Worm (Caenorhabditis elegans) whole organism, L3 larva: ENCODE data around the gene sex-1.

Experiments
- ZK546.5 ChIP-seq: sonication (generic microtip); optimal IDR thresholded peaks from 2 replicates; lab custom pipeline; 2017; ENCODE audit warnings: missing biosample characterization, missing genetic modification characterization
- aly-2 ChIP-seq: fragments of 150-350 bp; optimal IDR thresholded peaks from 2 replicates; lab custom pipeline; 2014; ENCODE audit warnings: missing biosample characterization, missing genetic modification characterization
- ama-1 ChIP-seq: fragments of 150-350 bp; optimal IDR thresholded peaks from 2 replicates; lab custom pipeline; 2018
- ceh-16 ChIP-seq: sonication (generic microtip); optimal IDR thresholded peaks from 2 replicates; lab custom pipeline; 2017; ENCODE audit warnings: missing biosample characterization, missing genetic modification characterization
- ceh-28 ChIP-seq: fragments of 150-350 bp; optimal IDR thresholded peaks from 2 replicates; lab custom pipeline; 2014; ENCODE audit warnings: missing biosample characterization, missing genetic modification reagents, missing genetic modification characterization
- ceh-82 ChIP-seq: fragments of 150-350 bp; optimal IDR thresholded peaks from 2 replicates; lab custom pipeline; 2014; ENCODE audit warnings: missing biosample characterization, missing genetic modification characterization
- ceh-9 ChIP-seq: sonication (generic microtip); optimal IDR thresholded peaks from 2 replicates; lab custom pipeline; 2018; ENCODE audit warnings: missing biosample characterization, missing genetic modification characterization
- daf-12 ChIP-seq: fragments of 150-350 bp; optimal IDR thresholded peaks from 2 replicates; lab custom pipeline; 2014; ENCODE audit warnings: missing biosample characterization, missing genetic modification reagents, missing genetic modification characterization
- egl-27 ChIP-seq: sonication (generic microtip); optimal IDR thresholded peaks from 4 replicates; lab custom pipeline; 2017; ENCODE audit warnings: missing biosample characterization, missing genetic modification reagents, missing genetic modification characterization
- egl-5 ChIP-seq: fragments of 150-350 bp; optimal IDR thresholded peaks from 2 replicates; lab custom pipeline; 2017; ENCODE audit warnings: missing biosample characterization, missing genetic modification reagents, missing genetic modification characterization, inconsistent platforms
- elt-1 ChIP-seq: fragments of 150-350 bp; optimal IDR thresholded peaks from 2 replicates; lab custom pipeline; 2014; ENCODE audit warnings: missing biosample characterization, missing genetic modification characterization
- elt-2 ChIP-seq: sonication (generic microtip); optimal IDR thresholded peaks from 2 replicates; lab custom pipeline; 2016; ENCODE audit warnings: missing genetic modification reagents, mild to moderate bottlenecking, missing genetic modification characterization, missing compliant biosample characterization
- elt-3 ChIP-seq, 3 experiments: fragments of 150-350 bp in 1 of 3; sonication (generic microtip) in 2 of 3; optimal IDR thresholded peaks; 2 replicates in 2 of 3; 4 replicates in 1 of 3; lab custom pipeline; 2014 to 2017; ENCODE audit warnings: missing biosample characterization in 3 of 3, missing genetic modification characterization in 3 of 3
- eor-1 ChIP-seq, 2 experiments: fragments of 150-350 bp; optimal IDR thresholded peaks; 2 replicates each; lab custom pipeline; 2014 to 2018; ENCODE audit warnings: missing biosample characterization in 2 of 2, missing genetic modification characterization in 2 of 2
- fkh-10 ChIP-seq: sonication (generic microtip); optimal IDR thresholded peaks from 2 replicates; lab custom pipeline; 2017; ENCODE audit warnings: missing biosample characterization, missing genetic modification reagents, missing genetic modification characterization
- fkh-2 ChIP-seq: fragments of 150-350 bp; optimal IDR thresholded peaks from 2 replicates; lab custom pipeline; 2014; ENCODE audit warnings: missing biosample characterization, missing genetic modification reagents, missing genetic modification characterization
- fos-1 ChIP-seq: fragments of 150-350 bp; optimal IDR thresholded peaks from 2 replicates; lab custom pipeline; 2014; ENCODE audit warnings: missing biosample characterization, missing genetic modification characterization
- jun-1 ChIP-seq: fragments of 150-350 bp; optimal IDR thresholded peaks from 2 replicates; lab custom pipeline; 2014; ENCODE audit warnings: missing biosample characterization, missing genetic modification reagents, missing genetic modification characterization
- lin-15B ChIP-seq: fragments of 150-350 bp; optimal IDR thresholded peaks from 2 replicates; lab custom pipeline; 2014; ENCODE audit warnings: missing biosample characterization, missing genetic modification characterization
- lin-39 ChIP-seq: fragments of 150-350 bp; optimal IDR thresholded peaks from 2 replicates; lab custom pipeline; 2018; ENCODE audit warnings: missing biosample characterization, missing genetic modification reagents, missing genetic modification characterization
- lsy-12 ChIP-seq: sonication (generic microtip); optimal IDR thresholded peaks from 2 replicates; lab custom pipeline; 2016; ENCODE audit warnings: mild to moderate bottlenecking, missing genetic modification characterization, missing compliant biosample characterization
- mdl-1 ChIP-seq: fragments of 150-350 bp; optimal IDR thresholded peaks from 2 replicates; lab custom pipeline; 2014; ENCODE audit warnings: missing biosample characterization, missing genetic modification characterization
- mml-1 ChIP-seq: fragments of 150-350 bp; sonication (generic microtip); optimal IDR thresholded peaks from 3 replicates; lab custom pipeline; 2014; ENCODE audit warnings: missing biosample characterization, missing genetic modification characterization
- nfya-1 ChIP-seq: sonication (generic microtip); optimal IDR thresholded peaks from 2 replicates; lab custom pipeline; 2017; ENCODE audit warnings: missing genetic modification characterization, mild to moderate bottlenecking, missing compliant biosample characterization, antibody characterized with exemption, moderate library complexity; ENCODE audit not compliant: insufficient read depth
- nhr-11 ChIP-seq: fragments of 150-350 bp; optimal IDR thresholded peaks from 2 replicates; lab custom pipeline; 2014; ENCODE audit warnings: missing biosample characterization, missing genetic modification characterization
- nhr-12 ChIP-seq: fragments of 150-350 bp; optimal IDR thresholded peaks from 2 replicates; lab custom pipeline; 2014; ENCODE audit warnings: missing biosample characterization, missing genetic modification characterization
- nhr-23 ChIP-seq: fragments of 150-350 bp; optimal IDR thresholded peaks from 2 replicates; lab custom pipeline; 2014; ENCODE audit warnings: missing biosample characterization, missing genetic modification reagents, missing genetic modification characterization
- nhr-237 ChIP-seq: fragments of 150-350 bp; optimal IDR thresholded peaks from 2 replicates; lab custom pipeline; 2014; ENCODE audit warnings: missing biosample characterization, missing genetic modification characterization
- nhr-25 ChIP-seq: sonication (generic microtip); optimal IDR thresholded peaks from 2 replicates; lab custom pipeline; 2017; ENCODE audit warnings: missing biosample characterization, missing genetic modification characterization
- nhr-28 ChIP-seq: fragments of 150-350 bp; optimal IDR thresholded peaks from 2 replicates; lab custom pipeline; 2014; ENCODE audit warnings: missing biosample characterization, missing genetic modification characterization
- nhr-43 ChIP-seq: sonication (generic microtip); optimal IDR thresholded peaks from 2 replicates; lab custom pipeline; 2016; ENCODE audit warnings: mild to moderate bottlenecking, missing genetic modification characterization, missing compliant biosample characterization; ENCODE audit not compliant: poor library complexity, severe bottlenecking
- nhr-67 ChIP-seq: fragments of 150-350 bp; optimal IDR thresholded peaks from 2 replicates; lab custom pipeline; 2014; ENCODE audit warnings: missing biosample characterization, missing genetic modification characterization
- nhr-76 ChIP-seq: fragments of 150-350 bp; sonication (generic microtip); optimal IDR thresholded peaks from 5 replicates; lab custom pipeline; 2014; ENCODE audit warnings: missing biosample characterization, missing genetic modification characterization
- nhr-77 ChIP-seq: fragments of 150-350 bp; optimal IDR thresholded peaks from 2 replicates; lab custom pipeline; 2014; ENCODE audit warnings: missing biosample characterization, missing genetic modification characterization
- pha-4 ChIP-seq: fragments of 150-350 bp; optimal IDR thresholded peaks from 2 replicates; lab custom pipeline; 2014; ENCODE audit warnings: missing biosample characterization, missing genetic modification reagents, missing genetic modification characterization
- pqm-1 ChIP-seq: fragments of 150-350 bp; optimal IDR thresholded peaks from 2 replicates; lab custom pipeline; 2017; ENCODE audit warnings: missing biosample characterization, missing genetic modification characterization, inconsistent platforms
- sea-2 ChIP-seq: fragments of 150-350 bp; sonication (generic microtip); optimal IDR thresholded peaks from 4 replicates; lab custom pipeline; 2014; ENCODE audit warnings: missing biosample characterization, missing genetic modification reagents, missing genetic modification characterization
- skn-1 ChIP-seq: fragments of 150-350 bp; optimal IDR thresholded peaks from 2 replicates; lab custom pipeline; 2014; ENCODE audit warnings: missing biosample characterization, missing genetic modification characterization
- snpc-4 ChIP-seq: fragments of 150-350 bp; optimal IDR thresholded peaks from 2 replicates; lab custom pipeline; 2014; ENCODE audit warnings: missing biosample characterization, missing genetic modification characterization
- tbx-2 ChIP-seq: sonication (generic microtip); optimal IDR thresholded peaks from 2 replicates; lab custom pipeline; 2016; ENCODE audit warnings: mild to moderate bottlenecking, missing genetic modification characterization, missing compliant biosample characterization
- unc-39 ChIP-seq: sonication (generic microtip); optimal IDR thresholded peaks from 4 replicates; lab custom pipeline; 2017; ENCODE audit warnings: missing biosample characterization, missing genetic modification characterization
- unc-62 ChIP-seq: fragments of 150-350 bp; sonication (generic microtip); optimal IDR thresholded peaks from 4 replicates; lab custom pipeline; 2014; ENCODE audit warnings: missing biosample characterization, missing genetic modification reagents, missing genetic modification characterization
- ztf-11 ChIP-seq: fragments of 150-350 bp; optimal IDR thresholded peaks from 2 replicates; lab custom pipeline; 2014; ENCODE audit warnings: missing biosample characterization, missing genetic modification characterization
- ztf-4 ChIP-seq: fragments of 150-350 bp; optimal IDR thresholded peaks from 2 replicates; lab custom pipeline; 2014; ENCODE audit warnings: missing biosample characterization, missing genetic modification characterization

The sex-1 gene

ce11 chrX:10227217-10227616 is 22.0 kb upstream of the sex-1 start:
- TF ChIP-seq nhr-23 (tag; lab: Kevin White, UChicago) (peak; percentile 38), elt-1 (tag; lab: Kevin White, UChicago) (peak; percentile 73), skn-1 (tag; lab: Kevin White, UChicago) (no peak)

ce11 chrX:10225845-10226244 is 20.6 kb upstream of the sex-1 start:
- TF ChIP-seq nhr-11 (tag; lab: Kevin White, UChicago) = no peak
- TF ChIP-seq nhr-23 (tag; lab: Kevin White, UChicago) = no peak
- TF ChIP-seq unc-39 = no peak
- no peak for TF ChIP-seq elt-2 (tag; lab: Kevin White, UChicago)
- no peak for TF ChIP-seq lin-39 (tag; lab: Kevin White, UChicago)
- TF ChIP-seq fkh-10 (GFP tag; lab: Kevin White, UChicago) = peak; percentile 41
- no peak for TF ChIP-seq elt-3 (tag; optimal IDR thresholded peaks at IDR 0.05; lab: Kevin White, UChicago)

DNA sequence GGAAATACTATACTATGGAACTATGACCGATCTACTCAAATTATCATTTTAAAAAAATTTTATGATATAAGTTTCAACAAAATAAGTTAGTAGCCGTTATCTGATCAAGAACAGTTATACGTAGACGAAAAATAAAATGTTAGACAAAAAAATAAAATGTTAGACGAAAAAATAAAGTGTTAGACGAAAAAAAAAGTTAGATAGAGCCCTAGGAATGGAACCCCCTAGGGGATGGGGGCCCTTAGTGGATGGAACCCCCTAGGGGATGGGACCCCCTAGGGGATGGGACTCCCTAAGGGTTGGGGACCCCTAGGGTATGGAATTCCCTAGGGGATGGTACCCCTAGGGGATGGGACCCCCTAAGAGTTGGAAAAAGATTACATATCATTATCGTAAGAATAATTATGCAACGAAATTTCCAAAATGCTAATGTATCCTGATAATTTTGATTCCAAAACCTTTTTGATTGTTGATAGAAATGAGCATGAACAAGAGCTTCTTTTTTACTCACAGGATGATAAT is 14.0 kb upstream of the sex-1 start:
- TF ChIP-seq nhr-23 (tag; lab: Kevin White, UChicago) = no peak
- TF ChIP-seq sea-2 (GFP tag; lab: Kevin White, UChicago) = no peak
- TF ChIP-seq fos-1 = no peak
- TF ChIP-seq nhr-25 = no peak
- TF ChIP-seq unc-62 (GFP tag; lab: Kevin White, UChicago) = no peak
- TF ChIP-seq ceh-16 (tag; lab: Kevin White, UChicago) = no peak
- TF ChIP-seq ama-1 (lab: Kevin White, UChicago) = no peak
- TF ChIP-seq ceh-28 = no peak
- TF ChIP-seq lin-39 (tag; lab: Kevin White, UChicago) = no peak
- TF ChIP-seq nhr-43 = no peak
- no peak for TF ChIP-seq ceh-82 (tag; lab: Kevin White, UChicago)
- TF ChIP-seq nhr-12 (tag; lab: Kevin White, UChicago) = no peak
- no peak for TF ChIP-seq lsy-12 (tag; lab: Kevin White, UChicago)

ce11 chrX:10218779-10219178 is 13.6 kb upstream of the sex-1 start, which contains the start of gene F44A6.5:
Gene F44A6.5, minus strand, starts transcription at chrX:10218929.
- TF ChIP-seq egl-27 (tag; lab: Kevin White, UChicago) = no peak
- no peak for TF ChIP-seq nhr-28 (tag; lab: Kevin White, UChicago)
- TF ChIP-seq aly-2 (tag; lab: Kevin White, UChicago) = no peak
- peak; percentile 18 for TF ChIP-seq mdl-1
- no peak for TF ChIP-seq lsy-12 (tag; lab: Kevin White, UChicago)
- no peak for TF ChIP-seq ama-1 (lab: Kevin White, UChicago)
- no peak for TF ChIP-seq lin-39 (tag; lab: Kevin White, UChicago)
- no peak for TF ChIP-seq daf-12 (tag; lab: Kevin White, UChicago)
- TF ChIP-seq lin-15B (tag; lab: Kevin White, UChicago) = no peak
- TF ChIP-seq ztf-11 (tag; lab: Kevin White, UChicago) = no peak
- no peak for TF ChIP-seq nhr-237 (tag; lab: Kevin White, UChicago)
- no peak for TF ChIP-seq nhr-12 (tag; lab: Kevin White, UChicago)
- no peak for TF ChIP-seq snpc-4 (tag; lab: Kevin White, UChicago)
- peak; percentile 84 for TF ChIP-seq skn-1 (tag; lab: Kevin White, UChicago)
- no peak for TF ChIP-seq nhr-11 (tag; lab: Kevin White, UChicago)
- no peak for TF ChIP-seq tbx-2 (tag; lab: Kevin White, UChicago)
- peak; percentile 85 for TF ChIP-seq nhr-43
- TF ChIP-seq fkh-2 (tag; lab: Kevin White, UChicago) = no peak
- no peak for TF ChIP-seq ZK546.5 (tag; lab: Kevin White, UChicago)
- peak; percentile 46 for TF ChIP-seq jun-1 (tag; lab: Kevin White, UChicago)
- peak; percentile 70 for TF ChIP-seq nhr-25
- TF ChIP-seq unc-62 (GFP tag; lab: Kevin White, UChicago) = no peak
- TF ChIP-seq pha-4 (tag; lab: Kevin White, UChicago) = peak; percentile 53
- no peak for TF ChIP-seq ztf-4 (tag; lab: Kevin White, UChicago)
- peak; percentile 14 for TF ChIP-seq nhr-23 (tag; lab: Kevin White, UChicago)
- no peak for TF ChIP-seq fos-1
- TF ChIP-seq elt-1 (tag; lab: Kevin White, UChicago) = no peak
- peak in 1 of 3 experiments; percentile 13 for TF ChIP-seq elt-3 (tag; optimal IDR thresholded peaks at IDR 0.05; lab: Kevin White, UChicago)
- no peak for TF ChIP-seq fkh-10 (GFP tag; lab: Kevin White, UChicago)
- no peak for TF ChIP-seq ceh-9 (tag; lab: Kevin White, UChicago)
- no peak for TF ChIP-seq nhr-76 (tag; lab: Kevin White, UChicago)
- TF ChIP-seq ceh-16 (tag; lab: Kevin White, UChicago) = no peak
- TF ChIP-seq nhr-77 (tag; lab: Kevin White, UChicago) = no peak
- no peak for TF ChIP-seq nhr-67
- TF ChIP-seq sea-2 (GFP tag; lab: Kevin White, UChicago) = no peak
- TF ChIP-seq eor-1 (tag; optimal IDR thresholded peaks at IDR 0.05; lab: Kevin White, UChicago) = no peak
- no peak for TF ChIP-seq egl-5 (tag; lab: Kevin White, UChicago)
- no peak for TF ChIP-seq ceh-28
- TF ChIP-seq elt-2 (tag; lab: Kevin White, UChicago) = peak; percentile 77
- no peak for TF ChIP-seq ceh-82 (tag; lab: Kevin White, UChicago)
- no peak for TF ChIP-seq mml-1 (tag; lab: Kevin White, UChicago)
- no peak for TF ChIP-seq unc-39
- TF ChIP-seq pqm-1 (tag; lab: Kevin White, UChicago) = peak; percentile 16
- peak; percentile 33 for TF ChIP-seq nfya-1 (tag; lab: Kevin White, UChicago)
